Worm (Caenorhabditis elegans) whole organism, early embryonic: ENCODE data around the gene C01G10.5.

ENCODE experiments used
- F13C5.2 ChIP-seq: sonication (generic microtip); optimal IDR thresholded peaks from 2 replicates; lab custom pipeline; 2017; ENCODE audit warnings: mild to moderate bottlenecking, missing genetic modification characterization, inconsistent platforms, missing compliant biosample characterization
- ama-1 ChIP-seq: fragments of 150-350 bp; optimal IDR thresholded peaks from 2 replicates; lab custom pipeline; 2014
- ceh-13 ChIP-seq: fragments of 200-800 bp; sonication (Bioruptor generic); optimal IDR thresholded peaks from 2 replicates; lab custom pipeline; 2018; ENCODE audit warnings: mild to moderate bottlenecking, missing genetic modification characterization, missing compliant biosample characterization
- ceh-36 ChIP-seq: sonication (generic microtip); optimal IDR thresholded peaks from 2 replicates; lab custom pipeline; 2016; ENCODE audit warnings: missing genetic modification characterization, inconsistent platforms, missing compliant biosample characterization
- flt-1 ChIP-seq: fragments of 200-800 bp; sonication (Bioruptor generic); IDR thresholded peaks from 2 replicates; pipeline ENCODE4 v1.3.6; 2022; ENCODE audit warnings: missing genetic modification characterization, missing compliant biosample characterization
- hmbx-1 ChIP-seq: sonication (generic microtip); optimal IDR thresholded peaks from 2 replicates; lab custom pipeline; 2016; ENCODE audit warnings: mild to moderate bottlenecking, missing genetic modification characterization, missing compliant biosample characterization
- hmg-4 ChIP-seq: fragments of 200-800 bp; sonication (Bioruptor generic); optimal IDR thresholded peaks from 2 replicates; lab custom pipeline; 2018; ENCODE audit warnings: mild to moderate bottlenecking, missing genetic modification characterization, missing compliant biosample characterization
- pes-1 ChIP-seq: fragments of 200-800 bp; sonication (Bioruptor generic); IDR thresholded peaks from 2 replicates; pipeline ENCODE4 v1.3.6; 2022; ENCODE audit warnings: missing genetic modification reagents, missing genetic modification characterization, missing compliant biosample characterization
- scrt-1 ChIP-seq: fragments of 200-800 bp; sonication (Bioruptor generic); IDR thresholded peaks from 2 replicates; pipeline ENCODE4 v1.3.6; 2022; ENCODE audit warnings: missing genetic modification characterization, missing compliant biosample characterization
- tbx-11 ChIP-seq: fragments of 200-800 bp; sonication (Bioruptor generic); IDR thresholded peaks from 2 replicates; pipeline ENCODE4 v1.3.6; 2022; ENCODE audit warnings: missing genetic modification characterization, missing compliant biosample characterization

DNA sequence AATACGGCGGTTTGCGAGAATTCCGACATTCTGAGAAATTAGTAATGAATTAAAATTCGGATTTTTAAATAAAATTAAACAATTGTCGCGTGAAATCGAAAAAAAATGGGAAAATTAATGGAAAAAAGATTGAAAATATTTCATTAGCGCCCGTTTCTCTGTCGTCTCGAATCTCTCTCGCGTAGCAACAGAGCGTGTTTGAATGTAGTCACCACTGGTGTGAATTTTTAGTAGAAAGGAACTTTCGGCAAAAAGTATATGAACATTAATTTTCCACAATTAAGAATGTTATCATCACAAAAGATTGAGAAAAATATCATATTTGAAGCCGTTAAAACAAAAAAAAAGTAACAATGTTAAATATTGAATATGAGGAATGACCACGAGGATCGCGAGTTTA, 47.4 kb upstream of the C01G10.5 start, which contains the start of gene aipl-1:
- no peak for TF ChIP-seq scrt-1
- TF ChIP-seq hmbx-1 = no peak
- no peak for TF ChIP-seq flt-1
- TF ChIP-seq ama-1 (lab: Kevin White, UChicago) = no peak
- no peak for TF ChIP-seq F13C5.2
- no peak for TF ChIP-seq hmg-4 (GFP tag; lab: Kevin White, UChicago)
- no peak for TF ChIP-seq pes-1 (GFP tag; lab: Robert Waterston, UW)
- no peak for TF ChIP-seq ceh-13 (GFP tag; lab: Kevin White, UChicago)
- no peak for TF ChIP-seq ceh-36 (tag; lab: Kevin White, UChicago)
- no peak for TF ChIP-seq tbx-11
